Fruit fly (Drosophila melanogaster) S2 (cell line): Measurements from ENCODE around the gene Sems.

Experiments
- CG8478 ChIP-seq: fragments of >200 bp; optimal IDR thresholded peaks from 2 replicates; lab custom pipeline; 2018
- CTCF ChIP-seq, 2 experiments: fragments of >200 bp; optimal IDR thresholded peaks; 2 replicates each; lab custom pipeline; 2018

- TF ChIP-seq CG8478 (no peak), CTCF (optimal IDR thresholded peaks at IDR 0.05; lab: Kevin White, UChicago) (no peak)
Observed at dm6 chr3L:20948404-20948803, 8.1 kb downstream of the Sems start.
